Worm (Caenorhabditis elegans): ENCODE measurements around the gene actl-1.

The actl-1 gene

DNA sequence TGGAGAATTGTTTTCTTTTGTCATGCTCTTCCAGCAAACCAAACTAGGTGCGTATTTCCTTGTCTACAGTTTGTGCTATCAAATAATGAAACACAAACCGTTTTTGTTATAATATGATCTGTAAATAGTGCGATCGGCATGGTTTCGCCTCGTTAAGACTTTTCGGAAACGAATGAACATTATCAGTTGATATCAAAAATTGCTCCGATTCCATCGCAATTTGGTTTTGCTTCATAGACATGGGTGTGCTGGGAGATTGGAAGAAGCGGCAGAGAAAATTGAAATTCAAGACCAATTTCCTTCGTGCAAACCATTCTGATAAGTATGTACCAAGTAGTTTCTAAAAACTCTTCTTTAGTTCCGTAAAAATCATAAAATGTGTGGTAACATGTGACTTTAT is 38.4 kb upstream of the actl-1 start (continued):
- TF ChIP-seq saeg-2 (GFP tag; IDR thresholded peaks at IDR 0.05), result no peak
- TF ChIP-seq mxl-3 (GFP tag; optimal IDR thresholded peaks at IDR 0.05), result peak; percentile 33
- TF ChIP-seq fos-1 (tag; optimal IDR thresholded peaks at IDR 0.05), result no peak

DNA sequence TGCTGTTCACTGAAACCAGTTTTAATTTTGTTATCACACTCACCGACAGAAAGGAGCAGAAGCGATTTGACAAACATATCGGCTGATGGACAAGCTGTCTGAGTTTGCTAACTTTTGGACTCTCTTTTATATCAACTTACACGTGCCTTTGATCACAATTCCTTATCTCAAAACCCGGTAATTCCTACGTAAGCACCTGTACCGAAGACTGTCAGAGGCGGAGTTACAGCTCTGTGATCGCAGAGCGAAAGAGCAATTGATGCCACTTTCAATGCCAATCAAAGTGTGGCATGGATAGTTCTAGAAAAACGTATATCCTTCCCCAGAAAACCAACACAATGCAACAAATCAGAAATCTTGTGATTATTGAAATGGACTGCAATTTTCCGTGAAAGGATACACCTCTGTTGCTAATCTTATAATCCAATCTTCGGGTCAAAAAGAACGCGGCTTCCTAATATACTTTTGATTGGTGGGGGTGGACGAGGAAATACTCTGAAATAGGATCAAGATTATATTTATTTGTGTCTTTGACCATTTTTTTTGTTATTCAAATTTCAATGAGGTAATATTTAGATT is 37.2 kb upstream of the actl-1 start, which contains the start of gene ilys-5:
Gene ilys-5, minus strand, starts transcription at position 140 of the 579 bp plus-strand sequence.
- peak; percentile 38 for TF ChIP-seq nhr-102 (tag; optimal IDR thresholded peaks at IDR 0.05)
- no peak for TF ChIP-seq D1046.2 (GFP tag; IDR thresholded peaks at IDR 0.05)
- peak; percentile 40 for TF ChIP-seq mxl-3 (GFP tag; optimal IDR thresholded peaks at IDR 0.05)
- TF ChIP-seq mdt-29 (GFP tag; IDR thresholded peaks at IDR 0.05), result peak; percentile 90
- TF ChIP-seq mep-1 (tag; optimal IDR thresholded peaks at IDR 0.05), result no peak
- no peak for TF ChIP-seq lin-15B (tag; optimal IDR thresholded peaks at IDR 0.05)
- no peak for TF ChIP-seq lim-7 (GFP tag; IDR thresholded peaks at IDR 0.05)
- no peak for TF ChIP-seq nhr-28 (tag; optimal IDR thresholded peaks at IDR 0.05)
- TF ChIP-seq dmd-6 (GFP tag; IDR thresholded peaks at IDR 0.05), result peak; percentile 93
- no peak for TF ChIP-seq arid-1 (GFP tag; conservative IDR thresholded peaks at IDR 0.05)
- no peak for TF ChIP-seq T26A8.4 (GFP tag; IDR thresholded peaks at IDR 0.05)
- TF ChIP-seq zfp-2 (tag; optimal IDR thresholded peaks at IDR 0.05), result no peak
- peak; percentile 80 for TF ChIP-seq nhr-48 (tag; optimal IDR thresholded peaks at IDR 0.05)
- no peak for TF ChIP-seq hmg-1.1 (GFP tag; IDR thresholded peaks at IDR 0.05)
- peak; percentile 32 for TF ChIP-seq hlh-30 (tag; optimal IDR thresholded peaks at IDR 0.05; ENCODE audit: insufficient read depth)
- no peak for TF ChIP-seq zag-1 (tag; optimal IDR thresholded peaks at IDR 0.05)
- 0 out of 2 replicates have a peak, but pooled peaks have one; percentile 13 for TF ChIP-seq php-3 (GFP tag; IDR thresholded peaks at IDR 0.05)
- TF ChIP-seq Y75B8A.6 (GFP tag; IDR thresholded peaks at IDR 0.05), result no peak
- TF ChIP-seq sdz-12 (GFP tag; optimal IDR thresholded peaks at IDR 0.05), result no peak
- TF ChIP-seq daf-16 (GFP tag; optimal IDR thresholded peaks at IDR 0.05), result no peak
- TF ChIP-seq daf-16 (tag; optimal IDR thresholded peaks at IDR 0.05), result peak; percentile 19
- TF ChIP-seq hlh-11 (tag; optimal IDR thresholded peaks at IDR 0.05), result peak; percentile 85
- TF ChIP-seq ces-1 (GFP tag; optimal IDR thresholded peaks at IDR 0.05), result no peak
- TF ChIP-seq nhr-77 (tag; optimal IDR thresholded peaks at IDR 0.05), result no peak
- peak; percentile 85 for TF ChIP-seq dve-1 (tag; optimal IDR thresholded peaks at IDR 0.05; ENCODE audit: insufficient read depth)
- TF ChIP-seq ceh-32 (tag; optimal IDR thresholded peaks at IDR 0.05; ENCODE audit: poor library complexity), result no peak
- no peak for TF ChIP-seq lin-13 (GFP tag; optimal IDR thresholded peaks at IDR 0.05)
- TF ChIP-seq snpc-1.2 (GFP tag; IDR thresholded peaks at IDR 0.05), result 0 out of 2 replicates have a peak, but pooled peaks have one; percentile 21
- TF ChIP-seq unc-130 (GFP tag; optimal IDR thresholded peaks at IDR 0.05), result no peak
- no peak for TF ChIP-seq ztf-11 (tag; optimal IDR thresholded peaks at IDR 0.05)

DNA sequence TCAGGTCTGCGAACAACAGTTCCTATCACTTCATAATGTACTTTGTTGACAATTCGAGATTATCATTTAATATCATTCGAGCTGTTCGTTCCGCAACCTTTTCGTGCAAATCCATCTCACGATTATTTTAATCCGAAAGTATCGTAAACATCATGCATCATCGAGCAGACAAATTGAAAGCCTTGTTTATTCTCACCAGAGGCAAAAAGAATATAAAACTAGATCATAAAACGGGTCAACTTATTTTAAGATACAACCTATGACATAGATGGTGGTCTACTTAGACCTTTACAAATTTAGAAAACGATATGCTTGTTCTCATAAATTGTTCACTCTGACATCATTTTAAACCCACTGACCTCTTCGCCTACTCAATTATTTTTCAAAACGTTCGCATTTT is 33.4 kb upstream of the actl-1 start:
- TF ChIP-seq D1046.2 (GFP tag; IDR thresholded peaks at IDR 0.05) (no peak), mxl-3 (GFP tag; optimal IDR thresholded peaks at IDR 0.05) (no peak), daf-16 (GFP tag; optimal IDR thresholded peaks at IDR 0.05) (no peak), daf-16 (tag; optimal IDR thresholded peaks at IDR 0.05) (no peak), ceh-28 (tag; optimal IDR thresholded peaks at IDR 0.05) (no peak), aly-2 (tag; optimal IDR thresholded peaks at IDR 0.05) (no peak), lin-39 (tag; optimal IDR thresholded peaks at IDR 0.05) (no peak), pqm-1 (tag; optimal IDR thresholded peaks at IDR 0.05) (no peak), lin-29 (GFP tag; IDR thresholded peaks at IDR 0.05) (no peak), F37D6.2 (tag; optimal IDR thresholded peaks at IDR 0.05) (no peak), ceh-20 (GFP tag; IDR thresholded peaks at IDR 0.05) (no peak), F49E8.2 (tag; optimal IDR thresholded peaks at IDR 0.05; ENCODE audit: borderline replicate concordance) (no peak), dmd-6 (GFP tag; IDR thresholded peaks at IDR 0.05) (peak; percentile 73), Y48G9A.11 (GFP tag; IDR thresholded peaks at IDR 0.05) (no peak), tag-97 (GFP tag; IDR thresholded peaks at IDR 0.05) (no peak), dpl-1 (GFP tag; optimal IDR thresholded peaks at IDR 0.05) (no peak), ZK546.5 (tag; optimal IDR thresholded peaks at IDR 0.05) (no peak), T26A8.4 (GFP tag; IDR thresholded peaks at IDR 0.05) (no peak), lin-38 (GFP tag; IDR thresholded peaks at IDR 0.05) (peak; percentile 37; the same call in 1 of the 2 replicates), ZK337.2 (GFP tag; IDR thresholded peaks at IDR 0.05) (no peak), spr-1 (tag; optimal IDR thresholded peaks at IDR 0.05) (no peak), ama-1 (optimal IDR thresholded peaks at IDR 0.05) (no peak), hlh-30 (tag; optimal IDR thresholded peaks at IDR 0.05; ENCODE audit: insufficient read depth) (no peak), T20F7.1 (GFP tag; optimal IDR thresholded peaks at IDR 0.05) (peak; percentile 2)

Measured in whole organism, L4 larva.